Fruit fly (Drosophila melanogaster): Measurements from ENCODE around the gene Svil.

- TF ChIP-seq D1 (tag; optimal IDR thresholded peaks at IDR 0.05) (no peak), CG34367 (tag; optimal IDR thresholded peaks at IDR 0.05) (no peak), Pif1B (GFP tag; optimal IDR thresholded peaks at IDR 0.05) (no peak), EcR (GFP tag; optimal IDR thresholded peaks at IDR 0.05) (no peak), CG32121 (GFP tag; IDR thresholded peaks at IDR 0.05) (no peak), CG17806 (tag; optimal IDR thresholded peaks at IDR 0.05) (no peak), CG14655 (GFP tag; optimal IDR thresholded peaks at IDR 0.05) (no peak)
Observed at dm6 chr3L:2424094-2424493, 46.6 kb downstream of the Svil start.
